Worm (Caenorhabditis elegans) whole organism, early embryonic: ENCODE results near the gene ZK666.14.

Source experiments
- aly-1 ChIP-seq: sonication (generic microtip); optimal IDR thresholded peaks from 2 replicates; lab custom pipeline; 2016; ENCODE audit warnings: missing genetic modification characterization, missing compliant biosample characterization
- ama-1 ChIP-seq: fragments of 150-350 bp; optimal IDR thresholded peaks from 2 replicates; lab custom pipeline; 2014
- ceh-36 ChIP-seq: sonication (generic microtip); optimal IDR thresholded peaks from 2 replicates; lab custom pipeline; 2016; ENCODE audit warnings: missing genetic modification characterization, inconsistent platforms, missing compliant biosample characterization
- flt-1 ChIP-seq: fragments of 200-800 bp; sonication (Bioruptor generic); IDR thresholded peaks from 2 replicates; pipeline ENCODE4 v1.3.6; 2022; ENCODE audit warnings: missing genetic modification characterization, missing compliant biosample characterization
- hmbx-1 ChIP-seq: sonication (generic microtip); optimal IDR thresholded peaks from 2 replicates; lab custom pipeline; 2016; ENCODE audit warnings: mild to moderate bottlenecking, missing genetic modification characterization, missing compliant biosample characterization
- hnd-1 ChIP-seq: sonication (generic microtip); optimal IDR thresholded peaks from 2 replicates; lab custom pipeline; 2016; ENCODE audit warnings: missing genetic modification characterization, missing compliant biosample characterization
- pes-1 ChIP-seq: fragments of 200-800 bp; sonication (Bioruptor generic); IDR thresholded peaks from 2 replicates; pipeline ENCODE4 v1.3.6; 2022; ENCODE audit warnings: missing genetic modification reagents, missing genetic modification characterization, missing compliant biosample characterization
- sea-1 ChIP-seq: fragments of 200-800 bp; sonication (Bioruptor generic); conservative IDR thresholded peaks from 2 replicates; pipeline ENCODE4 v1.3.6; 2022; ENCODE audit warnings: missing genetic modification characterization, missing compliant biosample characterization

DNA sequence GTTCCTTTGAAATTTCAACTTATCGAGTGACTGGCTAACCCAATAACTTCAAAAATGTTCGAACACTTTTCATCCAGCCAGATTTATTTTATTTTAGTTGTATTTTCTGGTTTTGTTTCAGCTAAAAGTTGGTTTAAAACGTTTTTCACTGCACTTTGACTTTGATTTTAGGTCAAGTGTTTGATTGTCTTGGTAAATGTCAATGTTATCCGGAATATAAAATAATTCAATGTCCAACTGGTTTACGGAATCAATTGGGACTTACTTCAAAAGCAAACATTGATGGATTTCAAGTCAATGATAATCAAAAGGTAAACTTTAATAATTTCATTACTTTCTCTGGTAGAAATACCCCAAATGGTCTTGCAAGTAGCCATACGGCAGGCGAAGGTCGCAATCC, 10.7 kb upstream of the ZK666.14 start:
- TF ChIP-seq flt-1 (GFP tag; lab: Robert Waterston, UW) (no peak), pes-1 (GFP tag; lab: Robert Waterston, UW) (no peak), aly-1 (tag; lab: Kevin White, UChicago) (no peak), ama-1 (lab: Kevin White, UChicago) (no peak), hmbx-1 (tag; lab: Kevin White, UChicago) (no peak), hnd-1 (tag; lab: Kevin White, UChicago) (no peak), ceh-36 (tag; lab: Kevin White, UChicago) (no peak), sea-1 (GFP tag; lab: Robert Waterston, UW) (no peak)
